Fruit fly (Drosophila melanogaster) whole organism, embryonic: Measurements from ENCODE around the gene GstD11.

Experiments
- BEAF-32 ChIP-seq: fragments of 200-800 bp; sonication (Bioruptor generic); optimal IDR thresholded peaks from 3 replicates; lab custom pipeline; 2017; ENCODE audit warnings: missing biosample characterization, missing genetic modification characterization, mild to moderate bottlenecking, moderate library complexity, missing genetic modification reagents
- Bteb2 ChIP-seq: fragments of 200-800 bp; sonication (Bioruptor generic); optimal IDR thresholded peaks from 2 replicates; lab custom pipeline; 2016; ENCODE audit warnings: missing biosample characterization, missing genetic modification characterization
- CG10366 ChIP-seq: fragments of 200-800 bp; sonication (Bioruptor generic); IDR thresholded peaks from 2 replicates; pipeline ENCODE4 v1.3.6; 2022; ENCODE audit warnings: missing biosample characterization, missing genetic modification characterization
- CG11696 ChIP-seq: fragments of 200-800 bp; sonication (Bioruptor generic); IDR thresholded peaks from 2 replicates; pipeline ENCODE4 v1.3.6; 2022; ENCODE audit warnings: missing biosample characterization, missing genetic modification characterization
- CG15011 ChIP-seq: fragments of 200-800 bp; sonication (Bioruptor generic); optimal IDR thresholded peaks from 3 replicates; lab custom pipeline; 2018; ENCODE audit warnings: missing biosample characterization, mild to moderate bottlenecking, missing genetic modification characterization
- CG15479 ChIP-seq: fragments of 200-800 bp; sonication (Bioruptor generic); optimal IDR thresholded peaks from 3 replicates; lab custom pipeline; 2019; ENCODE audit warnings: missing biosample characterization, mild to moderate bottlenecking, missing genetic modification characterization, moderate library complexity
- CG15601 ChIP-seq: fragments of 200-800 bp; sonication (Bioruptor generic); optimal IDR thresholded peaks from 3 replicates; lab custom pipeline; 2019; ENCODE audit warnings: missing biosample characterization, mild to moderate bottlenecking, missing genetic modification characterization, moderate library complexity
- CG17802 ChIP-seq: fragments of 200-800 bp; sonication (Bioruptor generic); optimal IDR thresholded peaks from 2 replicates; lab custom pipeline; 2018; ENCODE audit warnings: missing biosample characterization, mild to moderate bottlenecking, missing genetic modification characterization, moderate library complexity
- CG1832 ChIP-seq: fragments of 200-800 bp; sonication (Bioruptor generic); optimal IDR thresholded peaks from 2 replicates; lab custom pipeline; 2017; ENCODE audit warnings: missing biosample characterization, mild to moderate bottlenecking, missing genetic modification characterization, inconsistent platforms
- CG2875 ChIP-seq: fragments of 200-800 bp; sonication (Bioruptor generic); optimal IDR thresholded peaks from 2 replicates; lab custom pipeline; 2017; ENCODE audit warnings: missing biosample characterization, mild to moderate bottlenecking, missing genetic modification characterization, missing genetic modification reagents
- CG3163 ChIP-seq: fragments of 200-800 bp; sonication (Bioruptor generic); optimal IDR thresholded peaks from 3 replicates; lab custom pipeline; 2016; ENCODE audit warnings: missing biosample characterization, missing genetic modification characterization
- CG32532 ChIP-seq: fragments of 200-800 bp; sonication (Bioruptor generic); IDR thresholded peaks from 2 replicates; pipeline ENCODE4 v1.3.6; 2022; ENCODE audit warnings: missing biosample characterization, missing genetic modification characterization
- CG3838 ChIP-seq: fragments of 200-800 bp; sonication (Bioruptor generic); optimal IDR thresholded peaks from 3 replicates; lab custom pipeline; 2016; ENCODE audit warnings: missing biosample characterization, missing genetic modification characterization
- CG4328 ChIP-seq: fragments of 200-800 bp; sonication (Bioruptor generic); optimal IDR thresholded peaks from 3 replicates; lab custom pipeline; 2017; ENCODE audit warnings: missing biosample characterization, missing genetic modification reagents, missing genetic modification characterization
- CG5953 ChIP-seq: fragments of 200-800 bp; sonication (Bioruptor generic); IDR thresholded peaks from 2 replicates; pipeline ENCODE4 v1.3.6; 2022; ENCODE audit warnings: missing biosample characterization, missing genetic modification characterization
- CG6272 ChIP-seq: fragments of 200-800 bp; sonication (Bioruptor generic); IDR thresholded peaks from 2 replicates; pipeline ENCODE4 v1.3.6; 2022; ENCODE audit warnings: missing biosample characterization, missing genetic modification characterization
- CG6854 ChIP-seq: fragments of 200-800 bp; sonication (Bioruptor generic); optimal IDR thresholded peaks from 3 replicates; lab custom pipeline; 2017; ENCODE audit warnings: missing biosample characterization, mild to moderate bottlenecking, missing genetic modification characterization
- CG7372 ChIP-seq: fragments of 200-800 bp; sonication (Bioruptor generic); IDR thresholded peaks from 2 replicates; pipeline ENCODE4 v1.3.6; 2022; ENCODE audit warnings: missing biosample characterization, missing genetic modification characterization
- CG8478 ChIP-seq: fragments of >200 bp; optimal IDR thresholded peaks from 2 replicates; lab custom pipeline; 2018
- CG9609 ChIP-seq: fragments of 200-800 bp; sonication (Bioruptor generic); optimal IDR thresholded peaks from 3 replicates; lab custom pipeline; 2016; ENCODE audit warnings: missing biosample characterization, missing genetic modification characterization
- CG9797 ChIP-seq: fragments of 200-800 bp; sonication (Bioruptor generic); optimal IDR thresholded peaks from 3 replicates; lab custom pipeline; 2018; ENCODE audit warnings: missing biosample characterization, mild to moderate bottlenecking, missing genetic modification characterization
- CG9817 ChIP-seq: fragments of 200-800 bp; sonication (Bioruptor generic); optimal IDR thresholded peaks from 2 replicates; lab custom pipeline; 2018; ENCODE audit warnings: missing biosample characterization, mild to moderate bottlenecking, missing genetic modification characterization, moderate library complexity
- CoRest ChIP-seq: fragments of 200-800 bp; sonication (Bioruptor generic); optimal IDR thresholded peaks from 3 replicates; lab custom pipeline; 2018; ENCODE audit warnings: missing biosample characterization, mild to moderate bottlenecking, missing genetic modification characterization, moderate library complexity
- Deaf1 ChIP-seq: fragments of 200-800 bp; optimal IDR thresholded peaks from 3 replicates; lab custom pipeline; 2019; ENCODE audit warnings: missing biosample characterization, mild to moderate bottlenecking, missing genetic modification characterization, moderate library complexity
- E2f2 ChIP-seq: fragments of 200-800 bp; sonication (Bioruptor generic); IDR thresholded peaks from 2 replicates; pipeline ENCODE4 v1.3.6; 2022; ENCODE audit warnings: missing biosample characterization, missing genetic modification characterization
- Hey ChIP-seq: fragments of 200-800 bp; sonication (Bioruptor generic); optimal IDR thresholded peaks from 3 replicates; lab custom pipeline; 2018; ENCODE audit warnings: missing biosample characterization, mild to moderate bottlenecking, missing genetic modification characterization
- Mad ChIP-seq: fragments of 200-800 bp; sonication (Bioruptor generic); optimal IDR thresholded peaks from 2 replicates; lab custom pipeline; 2016; ENCODE audit warnings: missing biosample characterization, missing genetic modification characterization
- NK7.1 ChIP-seq: fragments of 200-800 bp; sonication (Bioruptor generic); optimal IDR thresholded peaks from 3 replicates; lab custom pipeline; 2016; ENCODE audit warnings: missing biosample characterization, missing genetic modification characterization
- Neu2 ChIP-seq: fragments of 200-800 bp; sonication (Bioruptor generic); optimal IDR thresholded peaks from 3 replicates; lab custom pipeline; 2016; ENCODE audit warnings: missing biosample characterization, missing genetic modification characterization, borderline replicate concordance
- Sox102F ChIP-seq: fragments of 200-800 bp; sonication (Bioruptor generic); optimal IDR thresholded peaks from 2 replicates; lab custom pipeline; 2018; ENCODE audit warnings: missing biosample characterization, mild to moderate bottlenecking, missing genetic modification characterization, moderate library complexity
- Spps ChIP-seq: fragments of 200-800 bp; sonication (Bioruptor generic); optimal IDR thresholded peaks from 2 replicates; lab custom pipeline; 2018; ENCODE audit warnings: missing biosample characterization, mild to moderate bottlenecking, missing genetic modification characterization
- bab2 ChIP-seq: fragments of 200-800 bp; sonication (Bioruptor generic); optimal IDR thresholded peaks from 2 replicates; lab custom pipeline; 2016; ENCODE audit warnings: missing biosample characterization, missing genetic modification characterization
- cad ChIP-seq: fragments of >200 bp; optimal IDR thresholded peaks from 2 replicates; lab custom pipeline; 2017; ENCODE audit warnings: missing biosample characterization, missing genetic modification characterization
- dati ChIP-seq: fragments of 200-800 bp; sonication (Bioruptor generic); IDR thresholded peaks from 2 replicates; pipeline ENCODE4 v1.3.6; 2022; ENCODE audit warnings: missing biosample characterization, missing genetic modification characterization
- fd3F ChIP-seq: fragments of 200-800 bp; sonication (Bioruptor generic); optimal IDR thresholded peaks from 2 replicates; lab custom pipeline; 2018; ENCODE audit warnings: missing biosample characterization, mild to moderate bottlenecking, missing genetic modification characterization, moderate library complexity
- her ChIP-seq: fragments of 200-800 bp; sonication (Bioruptor generic); optimal IDR thresholded peaks from 2 replicates; lab custom pipeline; 2016; ENCODE audit warnings: missing biosample characterization, missing genetic modification characterization
- kah ChIP-seq: fragments of 200-800 bp; sonication (Bioruptor generic); optimal IDR thresholded peaks from 2 replicates; lab custom pipeline; 2018; ENCODE audit warnings: missing biosample characterization, mild to moderate bottlenecking, missing genetic modification characterization
- klu ChIP-seq: fragments of 200-800 bp; sonication (Bioruptor generic); IDR thresholded peaks from 2 replicates; pipeline ENCODE4 v1.3.6; 2022; ENCODE audit warnings: missing biosample characterization, missing genetic modification characterization
- knrl ChIP-seq: fragments of 200-800 bp; sonication (Bioruptor generic); IDR thresholded peaks from 3 replicates; pipeline ENCODE4 v1.3.6; 2022; ENCODE audit warnings: missing biosample characterization, missing genetic modification characterization; ENCODE audit not compliant: partially characterized antibody
- nau ChIP-seq: fragments of 200-800 bp; sonication (Bioruptor generic); optimal IDR thresholded peaks from 3 replicates; lab custom pipeline; 2017; ENCODE audit warnings: missing biosample characterization, mild to moderate bottlenecking, missing genetic modification characterization, missing genetic modification reagents
- oc ChIP-seq: fragments of 200-800 bp; sonication (Bioruptor generic); optimal IDR thresholded peaks from 2 replicates; lab custom pipeline; 2018; ENCODE audit warnings: missing biosample characterization, mild to moderate bottlenecking, missing genetic modification characterization, moderate library complexity
- prd ChIP-seq, 3 experiments: fragments of >200 bp in 2 of 3; fragments of 200-800 bp in 1 of 3; sonication (Bioruptor generic) in 1 of 3; optimal IDR thresholded peaks in 2 of 3; IDR thresholded peaks in 1 of 3; 2 replicates in 2 of 3; 3 replicates in 1 of 3; pipeline versions ENCODE4 v1.3.6 to Lab custom; 2017 to 2022; ENCODE audit warnings: missing biosample characterization in 1 of 3, missing genetic modification characterization in 1 of 3
- schlank ChIP-seq: fragments of 200-800 bp; sonication (Bioruptor generic); optimal IDR thresholded peaks from 2 replicates; lab custom pipeline; 2018; ENCODE audit warnings: missing biosample characterization, mild to moderate bottlenecking, missing genetic modification characterization
- sna ChIP-seq: fragments of 200-800 bp; sonication (Bioruptor generic); IDR thresholded peaks from 2 replicates; pipeline ENCODE4 v1.3.6; 2022; ENCODE audit warnings: missing biosample characterization, missing genetic modification characterization; ENCODE audit not compliant: partially characterized antibody
- tgo ChIP-seq: fragments of 200-800 bp; sonication (Bioruptor generic); IDR thresholded peaks from 3 replicates; pipeline ENCODE4 v1.3.6; 2022; ENCODE audit warnings: missing biosample characterization, missing genetic modification characterization
- tin ChIP-seq: fragments of 200-800 bp; sonication (Bioruptor generic); optimal IDR thresholded peaks from 3 replicates; lab custom pipeline; 2016; ENCODE audit warnings: missing biosample characterization, missing genetic modification characterization
- tll ChIP-seq, 2 experiments: fragments of 200-800 bp in 1 of 2; fragments of >200 bp in 1 of 2; sonication (Bioruptor generic) in 1 of 2; optimal IDR thresholded peaks; 2 replicates each; lab custom pipeline; 2017 to 2019; ENCODE audit warnings: missing biosample characterization in 2 of 2, missing genetic modification characterization in 2 of 2, mild to moderate bottlenecking in 1 of 2, moderate library complexity in 1 of 2
- wor ChIP-seq: fragments of 200-800 bp; sonication (Bioruptor generic); IDR thresholded peaks from 2 replicates; pipeline ENCODE4 v1.3.6; 2022; ENCODE audit warnings: missing biosample characterization, missing genetic modification characterization
- zfh2 ChIP-seq: fragments of 200-800 bp; sonication (Bioruptor generic); optimal IDR thresholded peaks from 2 replicates; lab custom pipeline; 2016; ENCODE audit warnings: missing biosample characterization, missing genetic modification characterization

The GstD11 gene

DNA sequence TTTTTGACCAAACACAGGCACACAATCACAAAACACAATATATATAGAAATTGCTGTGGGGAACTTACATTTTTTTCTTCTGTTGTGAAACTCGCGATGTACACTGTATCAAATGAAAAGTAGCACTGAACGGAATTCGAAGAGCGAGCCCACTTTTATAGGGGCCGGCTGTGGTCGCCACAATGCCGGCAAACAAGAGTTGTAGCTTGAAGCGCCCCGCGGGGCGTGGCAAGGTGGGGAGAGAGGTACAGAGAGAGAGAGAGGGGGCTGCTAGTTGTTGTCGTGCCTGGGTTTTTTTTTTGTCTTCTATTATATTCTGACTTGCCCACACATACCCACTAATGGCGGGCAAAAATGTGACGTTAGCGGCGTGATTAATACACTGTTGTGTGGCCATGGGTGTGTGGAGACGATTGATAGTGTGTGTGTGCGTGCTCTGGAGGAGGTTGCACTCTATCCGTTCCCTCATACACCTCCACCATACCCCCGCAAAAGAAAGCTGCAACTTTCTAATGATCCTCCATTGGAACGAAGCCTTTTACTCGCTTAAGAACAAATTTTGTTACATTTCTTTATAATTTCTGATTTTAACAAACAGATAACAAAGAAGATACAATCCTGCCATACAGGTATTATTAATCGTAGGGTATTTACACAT is 13.9 kb upstream of the GstD11 start, which contains the start of gene GstD1 (continued):
- TF ChIP-seq fd3F: peak; percentile 34
- TF ChIP-seq CG10366: peak; percentile 21; the same call in 1 of the 2 replicates
- TF ChIP-seq Hey (tag; lab: Kevin White, UChicago): peak; percentile 18
- TF ChIP-seq Sox102F (GFP tag; lab: Kevin White, UChicago): peak; percentile 29
- TF ChIP-seq cad (GFP tag; lab: Kevin White, UChicago): no peak
- TF ChIP-seq CG1832 (GFP tag; lab: Kevin White, UChicago): no peak
- TF ChIP-seq klu (GFP tag; lab: Robert Waterston, UW): no peak
- TF ChIP-seq CG6272 (GFP tag; lab: Robert Waterston, UW): no peak
- TF ChIP-seq kah: no peak
- TF ChIP-seq tgo (GFP tag; lab: Robert Waterston, UW): no peak; the same call in 2 of the 3 replicates
- 0 out of 2 replicates have a peak, but pooled peaks have one; percentile 38 for TF ChIP-seq sna (GFP tag; lab: Robert Waterston, UW)
- no peak for TF ChIP-seq dati (GFP tag; lab: Robert Waterston, UW)
- no peak for TF ChIP-seq CG3838 (GFP tag; lab: Kevin White, UChicago)
- peak; percentile 30 for TF ChIP-seq CG9817
- no peak for TF ChIP-seq wor (GFP tag; lab: Robert Waterston, UW)
- TF ChIP-seq tll (GFP tag; optimal IDR thresholded peaks at IDR 0.05; lab: Kevin White, UChicago): no peak
- no peak for TF ChIP-seq oc (tag; lab: Kevin White, UChicago)
- peak; percentile 20 for TF ChIP-seq Deaf1 (tag; lab: Kevin White, UChicago)
- TF ChIP-seq BEAF-32 (GFP tag; lab: Kevin White, UChicago): no peak
- no peak for TF ChIP-seq CG8478
- peak; percentile 39 for TF ChIP-seq her (GFP tag; lab: Kevin White, UChicago)
- peak; percentile 33 for TF ChIP-seq NK7.1 (GFP tag; lab: Kevin White, UChicago)
- no peak for TF ChIP-seq CG6854 (GFP tag; lab: Kevin White, UChicago)
- no peak for TF ChIP-seq CG9609 (GFP tag; lab: Kevin White, UChicago)
- peak; percentile 15 for TF ChIP-seq schlank (tag; lab: Kevin White, UChicago)
- TF ChIP-seq CG9797 (GFP tag; lab: Kevin White, UChicago): no peak
- no peak; the same call in 2 of the 3 replicates for TF ChIP-seq knrl
- TF ChIP-seq prd (optimal IDR thresholded peaks at IDR 0.05; lab: Kevin White, UChicago): no peak
- peak; percentile 35; the same call in 1 of the 3 replicates for TF ChIP-seq prd (GFP tag; IDR thresholded peaks at IDR 0.05; lab: Robert Waterston, UW)
- no peak for TF ChIP-seq Mad (GFP tag; lab: Kevin White, UChicago)
- no peak for TF ChIP-seq CG4328 (GFP tag; lab: Kevin White, UChicago)
- peak; percentile 79 for TF ChIP-seq CG11696 (GFP tag; lab: Robert Waterston, UW)
- peak; percentile 4 for TF ChIP-seq CG15011 (GFP tag; lab: Kevin White, UChicago)
- no peak for TF ChIP-seq Bteb2 (GFP tag; lab: Kevin White, UChicago)
- TF ChIP-seq nau (GFP tag; lab: Kevin White, UChicago): peak; percentile 6
- peak; percentile 20 for TF ChIP-seq tin (GFP tag; lab: Kevin White, UChicago)
- TF ChIP-seq Spps (tag; lab: Kevin White, UChicago): no peak
- no peak for TF ChIP-seq CG15601 (tag; lab: Kevin White, UChicago)
- no peak for TF ChIP-seq Neu2 (GFP tag; lab: Kevin White, UChicago)
- TF ChIP-seq CG32532 (GFP tag; lab: Robert Waterston, UW): peak; percentile 40; the same call in 1 of the 2 replicates
- no peak for TF ChIP-seq CG17802 (tag; lab: Kevin White, UChicago)
- peak; percentile 51 for TF ChIP-seq bab2 (GFP tag; lab: Kevin White, UChicago)
- TF ChIP-seq E2f2 (GFP tag; lab: Robert Waterston, UW): 0 out of 2 replicates have a peak, but pooled peaks have one; percentile 25
- no peak for TF ChIP-seq zfh2
- TF ChIP-seq CG7372 (GFP tag; lab: Robert Waterston, UW): no peak
- no peak for TF ChIP-seq CG15479
- TF ChIP-seq CG2875 (GFP tag; lab: Kevin White, UChicago): no peak
- TF ChIP-seq CG5953 (GFP tag; lab: Robert Waterston, UW): no peak
- peak; percentile 26 for TF ChIP-seq CoRest (tag; lab: Kevin White, UChicago)
- peak; percentile 95 for TF ChIP-seq CG3163 (GFP tag; lab: Kevin White, UChicago)
